Fruit fly (Drosophila melanogaster): ENCODE measurements around the gene par-6.

Gene par-6

dm6 chrX:17677953-17678668, 25.0 kb upstream of the par-6 start:
- no peak for TF ChIP-seq dmrt93B (GFP tag; optimal IDR thresholded peaks at IDR 0.05)
- no peak for TF ChIP-seq Hr83 (GFP tag; optimal IDR thresholded peaks at IDR 0.05; ENCODE audit: poor library complexity, severe bottlenecking)
- no peak for TF ChIP-seq rgr (GFP tag; optimal IDR thresholded peaks at IDR 0.05)
- TF ChIP-seq foxo (GFP tag; optimal IDR thresholded peaks at IDR 0.05), result no peak
- no peak for TF ChIP-seq br (GFP tag; optimal IDR thresholded peaks at IDR 0.05)
- TF ChIP-seq Hnf4 (GFP tag; optimal IDR thresholded peaks at IDR 0.05), result no peak
- no peak for TF ChIP-seq jim (GFP tag; optimal IDR thresholded peaks at IDR 0.05)

dm6 chrX:17679642-17680571, 23.2 kb upstream of the par-6 start:
- TF ChIP-seq jim (GFP tag; optimal IDR thresholded peaks at IDR 0.05), result no peak
- peak; percentile 15 for TF ChIP-seq dmrt93B (GFP tag; optimal IDR thresholded peaks at IDR 0.05)
- peak; percentile 47 for TF ChIP-seq OdsH (GFP tag; optimal IDR thresholded peaks at IDR 0.05)
- TF ChIP-seq foxo (GFP tag; optimal IDR thresholded peaks at IDR 0.05), result peak in 1 of 2 experiments; percentile 46
- no peak for TF ChIP-seq pan (optimal IDR thresholded peaks at IDR 0.05)
- TF ChIP-seq Hr78 (GFP tag; optimal IDR thresholded peaks at IDR 0.05), result no peak
- peak; percentile 6 for TF ChIP-seq woc (GFP tag; optimal IDR thresholded peaks at IDR 0.05)
- peak in 1 of 2 experiments; percentile 5 for TF ChIP-seq dl (GFP tag; optimal IDR thresholded peaks at IDR 0.05; ENCODE audit: insufficient read depth in 1 of 2, partially characterized antibody in 2 of 2)
- TF ChIP-seq Dif (GFP tag; optimal IDR thresholded peaks at IDR 0.05; ENCODE audit: partially characterized antibody), result peak; percentile 40
- TF ChIP-seq Sp1 (GFP tag; optimal IDR thresholded peaks at IDR 0.05), result peak; percentile 74
- TF ChIP-seq usp (GFP tag; optimal IDR thresholded peaks at IDR 0.05), result no peak
- no peak for TF ChIP-seq h (GFP tag; optimal IDR thresholded peaks at IDR 0.05)
- TF ChIP-seq Hnf4 (GFP tag; optimal IDR thresholded peaks at IDR 0.05), result no peak
- TF ChIP-seq psq (GFP tag; optimal IDR thresholded peaks at IDR 0.05), result peak; percentile 38
- no peak for TF ChIP-seq brk (GFP tag; optimal IDR thresholded peaks at IDR 0.05)
- TF ChIP-seq rgr (GFP tag; optimal IDR thresholded peaks at IDR 0.05), result peak; percentile 18
- TF ChIP-seq Jra (GFP tag; optimal IDR thresholded peaks at IDR 0.05), result no peak
- TF ChIP-seq HLH106 (tag; optimal IDR thresholded peaks at IDR 0.05), result peak; percentile 61
- no peak for TF ChIP-seq CG32264 (GFP tag; optimal IDR thresholded peaks at IDR 0.05)
- TF ChIP-seq Myc (optimal IDR thresholded peaks at IDR 0.05), result no peak
- no peak for TF ChIP-seq Rel (GFP tag; optimal IDR thresholded peaks at IDR 0.05)
- no peak for TF ChIP-seq Rel (tag; optimal IDR thresholded peaks at IDR 0.05)
- TF ChIP-seq ey (GFP tag; optimal IDR thresholded peaks at IDR 0.05), result no peak
- TF ChIP-seq GATAd (GFP tag; optimal IDR thresholded peaks at IDR 0.05), result no peak
- TF ChIP-seq Mio (GFP tag; optimal IDR thresholded peaks at IDR 0.05), result no peak
- peak; percentile 20 for TF ChIP-seq fru (GFP tag; optimal IDR thresholded peaks at IDR 0.05)
- no peak for TF ChIP-seq CrebA (GFP tag; optimal IDR thresholded peaks at IDR 0.05; ENCODE audit: borderline replicate concordance)
- TF ChIP-seq CG9705 (GFP tag; optimal IDR thresholded peaks at IDR 0.05), result peak; percentile 4

DNA sequence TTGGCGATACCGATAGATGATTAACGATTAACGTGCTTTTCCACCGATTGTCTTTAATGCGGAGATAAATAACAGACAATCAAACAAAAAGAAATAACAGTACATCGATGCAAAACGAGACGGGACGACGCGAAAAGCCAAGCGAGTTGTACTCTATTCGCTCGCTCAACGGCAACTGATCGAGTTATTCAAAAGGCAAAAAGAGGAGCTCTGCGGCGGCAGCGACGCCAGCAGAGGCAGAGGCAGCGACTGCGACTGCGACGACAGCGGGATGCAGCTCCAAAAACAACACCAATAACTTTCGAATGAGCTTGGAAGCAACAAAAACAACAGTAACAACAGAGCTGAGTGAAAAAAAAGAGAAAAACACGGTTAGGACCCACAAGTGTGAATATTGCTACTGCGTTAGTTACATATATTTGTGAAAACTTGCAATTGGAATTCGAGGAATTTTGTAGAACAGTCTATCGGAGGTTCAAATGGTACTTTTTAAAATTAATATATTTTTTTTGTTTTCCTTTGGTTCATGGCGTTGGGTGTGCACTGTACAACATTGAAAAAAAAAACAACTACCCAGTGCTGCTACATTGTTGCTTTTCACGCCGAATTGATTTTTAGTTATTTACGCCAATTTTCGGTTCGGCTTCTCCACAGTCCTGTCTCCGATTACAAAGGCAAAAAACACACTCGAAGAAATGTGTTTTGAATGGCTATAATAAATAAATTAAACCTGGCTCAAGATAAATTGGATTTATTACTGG, 20.2 kb upstream of the par-6 start:
- TF ChIP-seq Hr83 (GFP tag; optimal IDR thresholded peaks at IDR 0.05; ENCODE audit: poor library complexity, severe bottlenecking), result no peak
- peak; percentile 85 for TF ChIP-seq HLH106 (tag; optimal IDR thresholded peaks at IDR 0.05)
- TF ChIP-seq GATAd (GFP tag; optimal IDR thresholded peaks at IDR 0.05), result no peak
- peak; percentile 67 for TF ChIP-seq sv (GFP tag; optimal IDR thresholded peaks at IDR 0.05)
- TF ChIP-seq br (GFP tag; optimal IDR thresholded peaks at IDR 0.05), result peak; percentile 86
- peak; percentile 76 for TF ChIP-seq Hnf4 (GFP tag; optimal IDR thresholded peaks at IDR 0.05)
- TF ChIP-seq brk (GFP tag; optimal IDR thresholded peaks at IDR 0.05), result peak; percentile 52
- TF ChIP-seq dl (GFP tag; optimal IDR thresholded peaks at IDR 0.05; ENCODE audit: insufficient read depth in 1 of 2, partially characterized antibody in 2 of 2), result no peak
- TF ChIP-seq N (GFP tag; optimal IDR thresholded peaks at IDR 0.05), result no peak
- no peak for TF ChIP-seq usp (GFP tag; optimal IDR thresholded peaks at IDR 0.05)
- no peak for TF ChIP-seq Dfd (GFP tag; optimal IDR thresholded peaks at IDR 0.05)
- TF ChIP-seq dmrt93B (GFP tag; optimal IDR thresholded peaks at IDR 0.05), result peak; percentile 81
- peak in 1 of 2 experiments; percentile 93 for TF ChIP-seq foxo (GFP tag; optimal IDR thresholded peaks at IDR 0.05)
- no peak for TF ChIP-seq Abd-B (GFP tag; optimal IDR thresholded peaks at IDR 0.05)
- peak; percentile 86 for TF ChIP-seq OdsH (GFP tag; optimal IDR thresholded peaks at IDR 0.05)
- TF ChIP-seq psq (GFP tag; optimal IDR thresholded peaks at IDR 0.05), result peak; percentile 78
- TF ChIP-seq Vsx2 (GFP tag; optimal IDR thresholded peaks at IDR 0.05; ENCODE audit: partially characterized antibody), result peak; percentile 12
- TF ChIP-seq CG9705 (GFP tag; optimal IDR thresholded peaks at IDR 0.05), result peak; percentile 67
- peak; percentile 84 for TF ChIP-seq Sp1 (GFP tag; optimal IDR thresholded peaks at IDR 0.05)
- TF ChIP-seq pan (optimal IDR thresholded peaks at IDR 0.05), result no peak
- no peak for TF ChIP-seq lola (GFP tag; optimal IDR thresholded peaks at IDR 0.05)
- peak; percentile 46 for TF ChIP-seq jim (GFP tag; optimal IDR thresholded peaks at IDR 0.05)
- peak; percentile 86 for TF ChIP-seq CrebA (GFP tag; optimal IDR thresholded peaks at IDR 0.05; ENCODE audit: borderline replicate concordance)
- peak; percentile 95 for TF ChIP-seq h (GFP tag; optimal IDR thresholded peaks at IDR 0.05)
- TF ChIP-seq Jra (GFP tag; optimal IDR thresholded peaks at IDR 0.05), result peak; percentile 44
- TF ChIP-seq dsf (GFP tag; optimal IDR thresholded peaks at IDR 0.05; ENCODE audit: borderline replicate concordance), result no peak
- peak; percentile 89 for TF ChIP-seq ey (GFP tag; optimal IDR thresholded peaks at IDR 0.05)
- peak; percentile 35 for TF ChIP-seq tai (GFP tag; optimal IDR thresholded peaks at IDR 0.05)
- peak; percentile 92 for TF ChIP-seq fru (GFP tag; optimal IDR thresholded peaks at IDR 0.05)

Measured in whole organism, wandering third instar larva.